Worm (Caenorhabditis elegans): ENCODE results near the gene nspc-3.

ce11 chrX:8495005-8495404, 41.9 kb upstream of the nspc-3 start, which contains the start of gene T01B10.5:
- no peak for TF ChIP-seq snpc-4 (tag; optimal IDR thresholded peaks at IDR 0.05)
- no peak for TF ChIP-seq tlp-1 (tag; optimal IDR thresholded peaks at IDR 0.05)
- TF ChIP-seq aha-1 (tag; optimal IDR thresholded peaks at IDR 0.05) = no peak

Measured in whole organism, L1 larva.